Worm (Caenorhabditis elegans) whole organism, L4 larva: ENCODE data around the gene ctsa-1.2.

Source experiments
- D1046.2 ChIP-seq: fragments of 200-800 bp; sonication (Bioruptor generic); IDR thresholded peaks from 2 replicates; pipeline ENCODE4 v1.3.6; 2022; ENCODE audit warnings: missing genetic modification characterization, missing compliant biosample characterization
- F37D6.2 ChIP-seq: sonication (generic microtip); optimal IDR thresholded peaks from 2 replicates; lab custom pipeline; 2016; ENCODE audit warnings: mild to moderate bottlenecking, missing genetic modification characterization, missing compliant biosample characterization
- T20F7.1 ChIP-seq: fragments of 200-800 bp; sonication (Bioruptor generic); optimal IDR thresholded peaks from 2 replicates; lab custom pipeline; 2018; ENCODE audit warnings: mild to moderate bottlenecking, missing genetic modification characterization, missing compliant biosample characterization
- ZK546.5 ChIP-seq, 2 experiments: sonication (generic microtip); optimal IDR thresholded peaks; 2 replicates each; lab custom pipeline; 2017; ENCODE audit warnings: missing biosample characterization in 2 of 2, missing genetic modification characterization in 2 of 2
- aly-2 ChIP-seq: sonication (generic microtip); optimal IDR thresholded peaks from 2 replicates; lab custom pipeline; 2018; ENCODE audit warnings: missing biosample characterization, missing genetic modification characterization
- ama-1 ChIP-seq: fragments of 150-350 bp; optimal IDR thresholded peaks from 2 replicates; lab custom pipeline; 2014; ENCODE audit warnings: inconsistent platforms, mixed read lengths
- ceh-20 ChIP-seq: fragments of 200-800 bp; sonication (Bioruptor generic); IDR thresholded peaks from 2 replicates; pipeline ENCODE4 v1.3.6; 2022; ENCODE audit warnings: missing genetic modification reagents, missing genetic modification characterization, missing compliant biosample characterization
- ceh-44 ChIP-seq: fragments of 200-800 bp; sonication (Bioruptor generic); IDR thresholded peaks from 2 replicates; pipeline ENCODE4 v1.3.6; 2022; ENCODE audit warnings: missing genetic modification reagents, missing genetic modification characterization, missing compliant biosample characterization
- ceh-62 ChIP-seq: sonication (generic microtip); optimal IDR thresholded peaks from 2 replicates; lab custom pipeline; 2017; ENCODE audit warnings: missing biosample characterization, missing genetic modification characterization
- ceh-82 ChIP-seq: sonication (generic microtip); optimal IDR thresholded peaks from 2 replicates; lab custom pipeline; 2017; ENCODE audit warnings: missing biosample characterization, missing genetic modification characterization
- ces-1 ChIP-seq: fragments of 150-350 bp; sonication (generic microtip); optimal IDR thresholded peaks from 4 replicates; lab custom pipeline; 2014; ENCODE audit warnings: missing biosample characterization, missing genetic modification reagents, missing genetic modification characterization
- cey-2 ChIP-seq: sonication (generic microtip); optimal IDR thresholded peaks from 3 replicates; lab custom pipeline; 2017; ENCODE audit warnings: missing genetic modification characterization, mild to moderate bottlenecking, missing compliant biosample characterization, antibody characterized with exemption, borderline replicate concordance; ENCODE audit not compliant: insufficient read depth
- daf-12 ChIP-seq: fragments of 150-350 bp; optimal IDR thresholded peaks from 2 replicates; lab custom pipeline; 2014; ENCODE audit warnings: missing biosample characterization, missing genetic modification reagents, missing genetic modification characterization
- daf-19 ChIP-seq: fragments of 200-800 bp; sonication (Bioruptor generic); conservative IDR thresholded peaks from 2 replicates; pipeline ENCODE4 v1.3.6; 2022; ENCODE audit warnings: missing genetic modification characterization, missing compliant biosample characterization
- daf-8 ChIP-seq: fragments of 200-800 bp; sonication (Bioruptor generic); IDR thresholded peaks from 2 replicates; pipeline ENCODE4 v1.3.6; 2022; ENCODE audit warnings: missing genetic modification characterization, missing compliant biosample characterization
- dmd-9 ChIP-seq: fragments of 200-800 bp; sonication (Bioruptor generic); IDR thresholded peaks from 2 replicates; pipeline ENCODE4 v1.3.6; 2022; ENCODE audit warnings: missing genetic modification reagents, missing genetic modification characterization, missing compliant biosample characterization
- dpl-1 ChIP-seq: fragments of 150-350 bp; optimal IDR thresholded peaks from 2 replicates; lab custom pipeline; 2014; ENCODE audit warnings: missing biosample characterization, missing genetic modification reagents, missing genetic modification characterization
- duxl-1 ChIP-seq: sonication (generic microtip); optimal IDR thresholded peaks from 2 replicates; lab custom pipeline; 2016; ENCODE audit warnings: mild to moderate bottlenecking, missing genetic modification characterization, moderate library complexity, missing compliant biosample characterization; ENCODE audit not compliant: poor library complexity
- egl-27 ChIP-seq: sonication (generic microtip); optimal IDR thresholded peaks from 3 replicates; lab custom pipeline; 2017; ENCODE audit warnings: missing biosample characterization, missing genetic modification reagents, missing genetic modification characterization
- fkh-10 ChIP-seq: fragments of 150-350 bp; optimal IDR thresholded peaks from 2 replicates; lab custom pipeline; 2014; ENCODE audit warnings: missing biosample characterization, missing genetic modification reagents, missing genetic modification characterization
- fos-1 ChIP-seq: fragments of 150-350 bp; optimal IDR thresholded peaks from 2 replicates; lab custom pipeline; 2014; ENCODE audit warnings: missing biosample characterization, missing genetic modification characterization
- hif-1 ChIP-seq, 2 experiments: sonication (generic microtip); optimal IDR thresholded peaks; 2 replicates each; lab custom pipeline; 2016 to 2017; ENCODE audit warnings: missing compliant biosample characterization in 2 of 2, missing genetic modification characterization in 2 of 2, missing genetic modification reagents in 2 of 2, missing genotype in 2 of 2, mild to moderate bottlenecking in 1 of 2
- hlh-11 ChIP-seq: fragments of 200-800 bp; sonication (Bioruptor generic); optimal IDR thresholded peaks from 2 replicates; lab custom pipeline; 2018; ENCODE audit warnings: mild to moderate bottlenecking, missing genetic modification characterization, missing compliant biosample characterization
- hlh-30 ChIP-seq: sonication (generic microtip); optimal IDR thresholded peaks from 2 replicates; lab custom pipeline; 2017; ENCODE audit warnings: antibody characterized with exemption, mild to moderate bottlenecking, missing genetic modification characterization, missing compliant biosample characterization; ENCODE audit not compliant: insufficient read depth
- jun-1 ChIP-seq: fragments of 150-350 bp; optimal IDR thresholded peaks from 2 replicates; lab custom pipeline; 2014; ENCODE audit warnings: missing biosample characterization, missing genetic modification reagents, missing genetic modification characterization
- lin-13 ChIP-seq: fragments of 150-350 bp; optimal IDR thresholded peaks from 2 replicates; lab custom pipeline; 2014; ENCODE audit warnings: missing biosample characterization, missing genetic modification reagents, missing genetic modification characterization
- lin-29 ChIP-seq: fragments of 200-800 bp; sonication (Bioruptor generic); IDR thresholded peaks from 2 replicates; pipeline ENCODE4 v1.3.6; 2022; ENCODE audit warnings: missing genetic modification reagents, missing genetic modification characterization, missing compliant biosample characterization
- lin-39 ChIP-seq: fragments of 150-350 bp; optimal IDR thresholded peaks from 2 replicates; lab custom pipeline; 2014; ENCODE audit warnings: missing biosample characterization, missing genetic modification reagents, missing genetic modification characterization
- madf-5 ChIP-seq, 2 experiments: fragments of 200-800 bp; sonication (Bioruptor generic); IDR thresholded peaks; 2 replicates each; pipeline ENCODE4 v1.3.6; 2022; ENCODE audit warnings: missing compliant biosample characterization in 2 of 2, missing genetic modification characterization in 2 of 2
- mxl-2 ChIP-seq: fragments of 200-800 bp; sonication (Bioruptor generic); conservative IDR thresholded peaks from 2 replicates; pipeline ENCODE4 v1.3.6; 2022; ENCODE audit warnings: missing genetic modification reagents, missing genetic modification characterization, missing compliant biosample characterization
- mxl-3 ChIP-seq: fragments of 200-800 bp; sonication (Bioruptor generic); optimal IDR thresholded peaks from 2 replicates; lab custom pipeline; 2018; ENCODE audit warnings: mild to moderate bottlenecking, missing genetic modification characterization, missing compliant biosample characterization
- nhr-102 ChIP-seq: sonication (generic microtip); optimal IDR thresholded peaks from 2 replicates; lab custom pipeline; 2016; ENCODE audit warnings: mild to moderate bottlenecking, missing genetic modification characterization, moderate library complexity, missing compliant biosample characterization
- nhr-11 ChIP-seq: fragments of 150-350 bp; optimal IDR thresholded peaks from 2 replicates; lab custom pipeline; 2014; ENCODE audit warnings: missing biosample characterization, missing genetic modification characterization
- nhr-28 ChIP-seq: fragments of 150-350 bp; optimal IDR thresholded peaks from 2 replicates; lab custom pipeline; 2014; ENCODE audit warnings: missing biosample characterization, missing genetic modification characterization
- nhr-41 ChIP-seq: fragments of 200-800 bp; sonication (Bioruptor generic); IDR thresholded peaks from 2 replicates; pipeline ENCODE4 v1.3.6; 2022; ENCODE audit warnings: missing genetic modification reagents, missing genetic modification characterization, missing compliant biosample characterization
- nhr-42 ChIP-seq: fragments of 200-800 bp; sonication (Bioruptor generic); IDR thresholded peaks from 2 replicates; pipeline ENCODE4 v1.3.6; 2022; ENCODE audit warnings: missing genetic modification characterization, missing compliant biosample characterization
- nhr-48 ChIP-seq: sonication (generic microtip); optimal IDR thresholded peaks from 2 replicates; lab custom pipeline; 2016; ENCODE audit warnings: mild to moderate bottlenecking, missing genetic modification characterization, missing compliant biosample characterization
- nhr-77 ChIP-seq: fragments of 150-350 bp; optimal IDR thresholded peaks from 2 replicates; lab custom pipeline; 2014; ENCODE audit warnings: missing biosample characterization, missing genetic modification characterization
- php-3 ChIP-seq: fragments of 200-800 bp; sonication (Bioruptor generic); IDR thresholded peaks from 2 replicates; pipeline ENCODE4 v1.3.6; 2022; ENCODE audit warnings: missing genetic modification reagents, missing genetic modification characterization, missing compliant biosample characterization
- rbr-2 ChIP-seq: sonication (generic microtip); optimal IDR thresholded peaks from 2 replicates; lab custom pipeline; 2016; ENCODE audit warnings: missing genotype, missing genetic modification characterization, missing compliant biosample characterization
- saeg-2 ChIP-seq: fragments of 200-800 bp; sonication (Bioruptor generic); IDR thresholded peaks from 2 replicates; pipeline ENCODE4 v1.3.6; 2022; ENCODE audit warnings: missing genetic modification reagents, missing genetic modification characterization, missing compliant biosample characterization
- sdz-12 ChIP-seq: fragments of 200-800 bp; sonication (Bioruptor generic); optimal IDR thresholded peaks from 2 replicates; lab custom pipeline; 2018; ENCODE audit warnings: mild to moderate bottlenecking, missing genetic modification characterization, missing compliant biosample characterization
- snpc-1.2 ChIP-seq: fragments of 200-800 bp; sonication (Bioruptor generic); IDR thresholded peaks from 2 replicates; pipeline ENCODE4 v1.3.6; 2022; ENCODE audit warnings: missing genetic modification reagents, missing genetic modification characterization, missing compliant biosample characterization
- snpc-4 ChIP-seq: fragments of 150-350 bp; optimal IDR thresholded peaks from 2 replicates; lab custom pipeline; 2014; ENCODE audit warnings: missing biosample characterization, missing genetic modification characterization
- spr-1 ChIP-seq: sonication (generic microtip); optimal IDR thresholded peaks from 2 replicates; lab custom pipeline; 2016; ENCODE audit warnings: mild to moderate bottlenecking, missing genetic modification characterization, missing compliant biosample characterization
- spr-3 ChIP-seq: fragments of 200-800 bp; sonication (Bioruptor generic); optimal IDR thresholded peaks from 2 replicates; lab custom pipeline; 2018; ENCODE audit warnings: mild to moderate bottlenecking, missing genetic modification characterization, missing compliant biosample characterization
- tag-97 ChIP-seq: fragments of 200-800 bp; sonication (Bioruptor generic); IDR thresholded peaks from 2 replicates; pipeline ENCODE4 v1.3.6; 2022; ENCODE audit warnings: missing genetic modification characterization, missing compliant biosample characterization
- unc-130 ChIP-seq: sonication (generic microtip); optimal IDR thresholded peaks from 2 replicates; lab custom pipeline; 2016; ENCODE audit warnings: missing genetic modification reagents, missing genetic modification characterization, missing compliant biosample characterization
- unc-62 ChIP-seq, 3 experiments: fragments of 150-350 bp in 1 of 3; sonication (generic microtip); optimal IDR thresholded peaks in 2 of 3; peaks in 1 of 3; 1 replicate in 1 of 3; 2 replicates in 2 of 3; lab custom pipeline; 2014 to 2017; ENCODE audit warnings: missing biosample characterization in 3 of 3, missing genetic modification characterization in 3 of 3, missing genetic modification reagents in 3 of 3, missing genotype in 1 of 3
- zag-1 ChIP-seq: fragments of 150-350 bp; optimal IDR thresholded peaks from 2 replicates; lab custom pipeline; 2014; ENCODE audit warnings: missing biosample characterization, missing genetic modification characterization
- ztf-11 ChIP-seq: fragments of 150-350 bp; optimal IDR thresholded peaks from 2 replicates; lab custom pipeline; 2014; ENCODE audit warnings: missing biosample characterization, missing genetic modification characterization

ctsa-1.2 gene

ce11 chrII:11756684-11757107, 17.5 kb downstream of the ctsa-1.2 start (continued):
- no peak for TF ChIP-seq daf-8 (GFP tag; lab: Robert Waterston, UW)
- TF ChIP-seq ces-1 (GFP tag; lab: Kevin White, UChicago), result no peak
- 0 out of 2 replicates have a peak, but pooled peaks have one; percentile 37 for TF ChIP-seq tag-97
- TF ChIP-seq snpc-4 (tag; lab: Kevin White, UChicago), result no peak
- peak; percentile 55; the same call in 1 of the 2 replicates for TF ChIP-seq dmd-9 (GFP tag; lab: Robert Waterston, UW)
- peak; percentile 20 for TF ChIP-seq spr-3 (GFP tag; lab: Kevin White, UChicago)
- peak; percentile 50 for TF ChIP-seq sdz-12 (GFP tag; lab: Kevin White, UChicago)
- no peak for TF ChIP-seq ceh-82 (tag; lab: Kevin White, UChicago)
- TF ChIP-seq unc-62 (GFP tag; optimal IDR thresholded peaks at IDR 0.05 in 1 of 2; lab: Kevin White, UChicago), result no peak
- TF ChIP-seq unc-62 (tag; optimal IDR thresholded peaks at IDR 0.05; lab: Kevin White, UChicago), result no peak
- peak; percentile 57 for TF ChIP-seq T20F7.1
- peak; percentile 76; the same call in 1 of the 2 replicates for TF ChIP-seq nhr-42
- no peak for TF ChIP-seq nhr-48
- TF ChIP-seq nhr-28 (tag; lab: Kevin White, UChicago), result no peak
- TF ChIP-seq ama-1 (lab: Kevin White, UChicago), result peak; percentile 90
- no peak for TF ChIP-seq unc-130 (GFP tag; lab: Kevin White, UChicago)
- no peak for TF ChIP-seq daf-12 (tag; lab: Kevin White, UChicago)
- peak; percentile 39 for TF ChIP-seq aly-2 (tag; lab: Kevin White, UChicago)
- no peak for TF ChIP-seq egl-27
- TF ChIP-seq ceh-44, result peak; percentile 65
- no peak for TF ChIP-seq duxl-1 (tag; lab: Kevin White, UChicago)
- TF ChIP-seq ZK546.5 (tag; optimal IDR thresholded peaks at IDR 0.05; lab: Kevin White, UChicago), result no peak
- TF ChIP-seq cey-2 (tag; lab: Kevin White, UChicago), result no peak
- no peak for TF ChIP-seq zag-1 (tag; lab: Kevin White, UChicago)
- TF ChIP-seq lin-29 (GFP tag; lab: Robert Waterston, UW), result no peak; the same call in 1 of the 2 replicates
- TF ChIP-seq daf-19 (GFP tag; lab: Robert Waterston, UW), result peak; percentile 95; the same call in 1 of the 2 replicates
- TF ChIP-seq snpc-1.2 (GFP tag; lab: Robert Waterston, UW), result peak; percentile 81
- TF ChIP-seq ceh-20 (GFP tag; lab: Robert Waterston, UW), result 0 out of 2 replicates have a peak, but pooled peaks have one; percentile 46
- peak; percentile 21 to 78; a peak in 2 of 4 replicates for TF ChIP-seq madf-5 (GFP tag; IDR thresholded peaks at IDR 0.05; lab: Robert Waterston, UW)
- TF ChIP-seq nhr-41 (GFP tag; lab: Robert Waterston, UW), result peak; percentile 89
- TF ChIP-seq nhr-77 (tag; lab: Kevin White, UChicago), result no peak
- TF ChIP-seq hlh-30, result peak; percentile 35
- TF ChIP-seq D1046.2 (GFP tag; lab: Robert Waterston, UW), result 0 out of 2 replicates have a peak, but pooled peaks have one; percentile 40
- TF ChIP-seq ztf-11 (tag; lab: Kevin White, UChicago), result no peak
- peak; percentile 80; the same call in 1 of the 2 replicates for TF ChIP-seq saeg-2 (GFP tag; lab: Robert Waterston, UW)
- no peak for TF ChIP-seq dpl-1 (GFP tag; lab: Kevin White, UChicago)
- TF ChIP-seq lin-13, result peak; percentile 80
- TF ChIP-seq mxl-3 (GFP tag; lab: Kevin White, UChicago), result no peak
- no peak for TF ChIP-seq fkh-10 (GFP tag; lab: Kevin White, UChicago)
- TF ChIP-seq nhr-102, result no peak
- peak; percentile 55 for TF ChIP-seq hlh-11 (tag; lab: Kevin White, UChicago)
- no peak for TF ChIP-seq lin-39 (tag; lab: Kevin White, UChicago)
- TF ChIP-seq hif-1 (tag; optimal IDR thresholded peaks at IDR 0.05; lab: Kevin White, UChicago), result no peak
- no peak for TF ChIP-seq fos-1 (tag; lab: Kevin White, UChicago)
- TF ChIP-seq F37D6.2 (tag; lab: Kevin White, UChicago), result no peak
- TF ChIP-seq php-3 (GFP tag; lab: Robert Waterston, UW), result peak; percentile 80
- TF ChIP-seq rbr-2, result no peak
- TF ChIP-seq ceh-62 (tag; lab: Kevin White, UChicago), result no peak
- no peak for TF ChIP-seq mxl-2 (GFP tag; lab: Robert Waterston, UW)
- TF ChIP-seq jun-1 (tag; lab: Kevin White, UChicago), result no peak
- peak; percentile 37 for TF ChIP-seq spr-1
- TF ChIP-seq nhr-11, result no peak
